Worm (Caenorhabditis elegans): ENCODE measurements around the gene ric-3.

DNA sequence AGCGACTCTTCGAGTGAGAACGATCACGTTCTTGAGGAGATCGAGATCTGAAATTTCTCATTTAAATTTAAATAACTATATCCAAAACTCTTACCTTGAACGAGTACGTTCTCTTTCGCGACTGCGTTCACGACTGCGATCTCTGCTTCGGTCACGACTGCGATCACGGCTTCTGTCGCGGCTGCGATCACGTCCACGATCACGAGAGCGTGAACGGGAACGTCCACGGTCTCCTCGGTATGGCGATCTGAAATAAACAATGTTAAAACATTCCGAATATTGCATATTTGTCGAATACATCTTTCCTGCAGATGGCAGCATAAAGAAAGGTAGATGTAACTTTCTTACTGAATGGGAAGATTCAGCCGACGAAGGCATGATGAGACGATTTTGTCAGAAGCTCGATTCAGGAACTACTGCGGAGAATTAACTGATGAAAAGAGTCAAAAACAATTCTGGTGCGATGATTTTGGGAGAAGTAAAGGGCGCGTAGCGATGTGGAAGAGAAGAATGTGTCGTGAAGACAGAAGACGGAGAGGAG, 27.8 kb upstream of the ric-3 start:
- TF ChIP-seq flt-1 (GFP tag; IDR thresholded peaks at IDR 0.05) (no peak), ztf-29 (GFP tag; IDR thresholded peaks at IDR 0.05) (no peak), klf-2 (GFP tag; conservative IDR thresholded peaks at IDR 0.05) (no peak)
